Worm (Caenorhabditis elegans) whole organism, L3 larva: ENCODE results near the gene T04F8.8.
A peak's percentile ranks its signal among the peaks of the same experiment; 100 is the strongest.

Experiments
- R02D3.7 ChIP-seq: fragments of 150-350 bp; optimal IDR thresholded peaks from 2 replicates; lab custom pipeline; 2014; ENCODE audit warnings: missing biosample characterization, missing genetic modification characterization
- aly-2 ChIP-seq: fragments of 150-350 bp; optimal IDR thresholded peaks from 2 replicates; lab custom pipeline; 2014; ENCODE audit warnings: missing biosample characterization, missing genetic modification characterization
- ama-1 ChIP-seq: fragments of 150-350 bp; optimal IDR thresholded peaks from 2 replicates; lab custom pipeline; 2018
- ceh-16 ChIP-seq: sonication (generic microtip); optimal IDR thresholded peaks from 2 replicates; lab custom pipeline; 2017; ENCODE audit warnings: missing biosample characterization, missing genetic modification characterization
- ceh-28 ChIP-seq: fragments of 150-350 bp; optimal IDR thresholded peaks from 2 replicates; lab custom pipeline; 2014; ENCODE audit warnings: missing biosample characterization, missing genetic modification reagents, missing genetic modification characterization
- ceh-82 ChIP-seq: fragments of 150-350 bp; optimal IDR thresholded peaks from 2 replicates; lab custom pipeline; 2014; ENCODE audit warnings: missing biosample characterization, missing genetic modification characterization
- ceh-9 ChIP-seq: sonication (generic microtip); optimal IDR thresholded peaks from 2 replicates; lab custom pipeline; 2018; ENCODE audit warnings: missing biosample characterization, missing genetic modification characterization
- daf-12 ChIP-seq: fragments of 150-350 bp; optimal IDR thresholded peaks from 2 replicates; lab custom pipeline; 2014; ENCODE audit warnings: missing biosample characterization, missing genetic modification reagents, missing genetic modification characterization
- egl-27 ChIP-seq: sonication (generic microtip); optimal IDR thresholded peaks from 4 replicates; lab custom pipeline; 2017; ENCODE audit warnings: missing biosample characterization, missing genetic modification reagents, missing genetic modification characterization
- egl-5 ChIP-seq: fragments of 150-350 bp; optimal IDR thresholded peaks from 2 replicates; lab custom pipeline; 2017; ENCODE audit warnings: missing biosample characterization, missing genetic modification reagents, missing genetic modification characterization, inconsistent platforms
- elt-1 ChIP-seq: fragments of 150-350 bp; optimal IDR thresholded peaks from 2 replicates; lab custom pipeline; 2014; ENCODE audit warnings: missing biosample characterization, missing genetic modification characterization
- elt-2 ChIP-seq: sonication (generic microtip); optimal IDR thresholded peaks from 2 replicates; lab custom pipeline; 2016; ENCODE audit warnings: missing genetic modification reagents, mild to moderate bottlenecking, missing genetic modification characterization, missing compliant biosample characterization
- eor-1 ChIP-seq, 2 experiments: fragments of 150-350 bp; optimal IDR thresholded peaks; 2 replicates each; lab custom pipeline; 2014 to 2018; ENCODE audit warnings: missing biosample characterization in 2 of 2, missing genetic modification characterization in 2 of 2
- fkh-2 ChIP-seq: fragments of 150-350 bp; optimal IDR thresholded peaks from 2 replicates; lab custom pipeline; 2014; ENCODE audit warnings: missing biosample characterization, missing genetic modification reagents, missing genetic modification characterization
- fos-1 ChIP-seq: fragments of 150-350 bp; optimal IDR thresholded peaks from 2 replicates; lab custom pipeline; 2014; ENCODE audit warnings: missing biosample characterization, missing genetic modification characterization
- jun-1 ChIP-seq: fragments of 150-350 bp; optimal IDR thresholded peaks from 2 replicates; lab custom pipeline; 2014; ENCODE audit warnings: missing biosample characterization, missing genetic modification reagents, missing genetic modification characterization
- lin-15B ChIP-seq: fragments of 150-350 bp; optimal IDR thresholded peaks from 2 replicates; lab custom pipeline; 2014; ENCODE audit warnings: missing biosample characterization, missing genetic modification characterization
- lin-39 ChIP-seq: fragments of 150-350 bp; optimal IDR thresholded peaks from 2 replicates; lab custom pipeline; 2018; ENCODE audit warnings: missing biosample characterization, missing genetic modification reagents, missing genetic modification characterization
- lsy-12 ChIP-seq: sonication (generic microtip); optimal IDR thresholded peaks from 2 replicates; lab custom pipeline; 2016; ENCODE audit warnings: mild to moderate bottlenecking, missing genetic modification characterization, missing compliant biosample characterization
- mdl-1 ChIP-seq: fragments of 150-350 bp; optimal IDR thresholded peaks from 2 replicates; lab custom pipeline; 2014; ENCODE audit warnings: missing biosample characterization, missing genetic modification characterization
- nhr-11 ChIP-seq: fragments of 150-350 bp; optimal IDR thresholded peaks from 2 replicates; lab custom pipeline; 2014; ENCODE audit warnings: missing biosample characterization, missing genetic modification characterization
- nhr-23 ChIP-seq: fragments of 150-350 bp; optimal IDR thresholded peaks from 2 replicates; lab custom pipeline; 2014; ENCODE audit warnings: missing biosample characterization, missing genetic modification reagents, missing genetic modification characterization
- nhr-237 ChIP-seq: fragments of 150-350 bp; optimal IDR thresholded peaks from 2 replicates; lab custom pipeline; 2014; ENCODE audit warnings: missing biosample characterization, missing genetic modification characterization
- nhr-25 ChIP-seq: sonication (generic microtip); optimal IDR thresholded peaks from 2 replicates; lab custom pipeline; 2017; ENCODE audit warnings: missing biosample characterization, missing genetic modification characterization
- nhr-28 ChIP-seq: fragments of 150-350 bp; optimal IDR thresholded peaks from 2 replicates; lab custom pipeline; 2014; ENCODE audit warnings: missing biosample characterization, missing genetic modification characterization
- nhr-43 ChIP-seq: sonication (generic microtip); optimal IDR thresholded peaks from 2 replicates; lab custom pipeline; 2016; ENCODE audit warnings: mild to moderate bottlenecking, missing genetic modification characterization, missing compliant biosample characterization; ENCODE audit not compliant: poor library complexity, severe bottlenecking
- nhr-76 ChIP-seq: fragments of 150-350 bp; sonication (generic microtip); optimal IDR thresholded peaks from 5 replicates; lab custom pipeline; 2014; ENCODE audit warnings: missing biosample characterization, missing genetic modification characterization
- pha-4 ChIP-seq: fragments of 150-350 bp; optimal IDR thresholded peaks from 2 replicates; lab custom pipeline; 2014; ENCODE audit warnings: missing biosample characterization, missing genetic modification reagents, missing genetic modification characterization
- pqm-1 ChIP-seq: fragments of 150-350 bp; optimal IDR thresholded peaks from 2 replicates; lab custom pipeline; 2017; ENCODE audit warnings: missing biosample characterization, missing genetic modification characterization, inconsistent platforms
- skn-1 ChIP-seq: fragments of 150-350 bp; optimal IDR thresholded peaks from 2 replicates; lab custom pipeline; 2014; ENCODE audit warnings: missing biosample characterization, missing genetic modification characterization
- snpc-4 ChIP-seq: fragments of 150-350 bp; optimal IDR thresholded peaks from 2 replicates; lab custom pipeline; 2014; ENCODE audit warnings: missing biosample characterization, missing genetic modification characterization
- tbx-2 ChIP-seq: sonication (generic microtip); optimal IDR thresholded peaks from 2 replicates; lab custom pipeline; 2016; ENCODE audit warnings: mild to moderate bottlenecking, missing genetic modification characterization, missing compliant biosample characterization
- zag-1 ChIP-seq: fragments of 150-350 bp; optimal IDR thresholded peaks from 2 replicates; lab custom pipeline; 2014; ENCODE audit warnings: missing biosample characterization, missing genetic modification characterization
- ztf-11 ChIP-seq: fragments of 150-350 bp; optimal IDR thresholded peaks from 2 replicates; lab custom pipeline; 2014; ENCODE audit warnings: missing biosample characterization, missing genetic modification characterization

T04F8.8 gene

DNA sequence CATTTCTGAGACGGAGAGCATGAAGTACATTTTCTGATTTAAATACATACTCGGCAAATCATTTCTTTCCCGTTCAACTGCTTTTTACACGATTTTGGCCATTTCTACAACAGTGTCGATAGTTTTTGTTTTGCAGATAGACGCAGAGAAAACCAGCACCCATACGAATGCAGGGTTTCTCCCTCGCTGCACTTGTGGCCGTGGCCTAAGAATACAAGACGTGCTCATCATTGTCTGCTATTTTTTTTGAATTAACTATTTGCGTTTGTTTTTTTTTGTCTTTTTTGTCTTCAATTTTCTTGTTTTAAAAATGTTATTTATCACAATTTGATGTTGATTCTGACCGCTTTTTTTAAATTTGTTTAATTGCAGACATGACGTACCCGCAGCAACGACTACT is 45.8 kb downstream of the T04F8.8 start, which contains the start of gene smcl-1:
smcl-1 (plus strand) TSS at position 373 of the 400 bp plus-strand sequence.
- TF ChIP-seq nhr-237: no peak
- TF ChIP-seq lin-15B (tag; lab: Kevin White, UChicago): peak; percentile 41
- no peak for TF ChIP-seq nhr-28 (tag; lab: Kevin White, UChicago)
- TF ChIP-seq elt-2 (tag; lab: Kevin White, UChicago): peak; percentile 28
- peak; percentile 57 for TF ChIP-seq snpc-4 (tag; lab: Kevin White, UChicago)
- TF ChIP-seq jun-1 (tag; lab: Kevin White, UChicago): no peak
- no peak for TF ChIP-seq elt-1
- TF ChIP-seq tbx-2: no peak
- TF ChIP-seq ztf-11: no peak
- no peak for TF ChIP-seq pqm-1 (tag; lab: Kevin White, UChicago)
- no peak for TF ChIP-seq ceh-82 (tag; lab: Kevin White, UChicago)
- TF ChIP-seq lin-39 (tag; lab: Kevin White, UChicago): no peak
- TF ChIP-seq zag-1 (tag; lab: Kevin White, UChicago): no peak
- TF ChIP-seq fkh-2 (tag; lab: Kevin White, UChicago): no peak
- peak; percentile 31 for TF ChIP-seq nhr-25 (tag; lab: Kevin White, UChicago)
- TF ChIP-seq nhr-43 (tag; lab: Kevin White, UChicago): peak; percentile 8
- no peak for TF ChIP-seq skn-1 (tag; lab: Kevin White, UChicago)
- no peak for TF ChIP-seq nhr-23
- TF ChIP-seq egl-5 (tag; lab: Kevin White, UChicago): peak; percentile 54
- peak; percentile 78 for TF ChIP-seq pha-4 (tag; lab: Kevin White, UChicago)
- no peak for TF ChIP-seq egl-27 (tag; lab: Kevin White, UChicago)
- TF ChIP-seq ceh-16 (tag; lab: Kevin White, UChicago): no peak
- TF ChIP-seq daf-12: no peak
- no peak for TF ChIP-seq eor-1 (tag; optimal IDR thresholded peaks at IDR 0.05; lab: Kevin White, UChicago)

DNA sequence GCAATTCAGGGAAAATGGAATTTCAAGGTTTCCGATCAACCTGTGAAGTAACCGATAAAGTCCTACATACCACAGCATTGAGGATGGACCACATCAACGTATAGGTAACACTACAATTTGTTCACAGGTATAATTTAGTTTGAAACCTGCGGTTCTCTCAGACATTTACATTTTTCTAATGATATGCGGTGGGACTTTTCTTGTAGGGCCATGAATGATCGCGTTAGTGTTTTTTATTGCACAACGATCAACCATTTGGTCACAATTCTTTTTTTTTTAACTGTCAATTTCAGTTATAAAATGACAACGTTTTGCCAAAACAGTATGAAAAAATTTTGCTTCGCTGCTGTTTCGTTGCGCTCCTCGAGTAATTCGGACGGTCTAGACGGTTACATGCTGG is 49.4 kb downstream of the T04F8.8 start, which contains the start of gene C44C10.12:
C44C10.12 (plus strand) TSS at position 301 of the 400 bp plus-strand sequence.
- TF ChIP-seq lsy-12: no peak
- TF ChIP-seq egl-5 (tag; lab: Kevin White, UChicago): no peak
- TF ChIP-seq aly-2: no peak
- TF ChIP-seq ceh-82 (tag; lab: Kevin White, UChicago): no peak
- TF ChIP-seq pqm-1 (tag; lab: Kevin White, UChicago): no peak
- TF ChIP-seq fkh-2 (tag; lab: Kevin White, UChicago): no peak
- TF ChIP-seq skn-1 (tag; lab: Kevin White, UChicago): no peak
- TF ChIP-seq mdl-1 (tag; lab: Kevin White, UChicago): no peak
- TF ChIP-seq pha-4 (tag; lab: Kevin White, UChicago): no peak
- no peak for TF ChIP-seq ceh-28 (tag; lab: Kevin White, UChicago)
- no peak for TF ChIP-seq nhr-76
- TF ChIP-seq fos-1: no peak
- no peak for TF ChIP-seq nhr-11
- TF ChIP-seq ama-1 (lab: Kevin White, UChicago): no peak
- no peak for TF ChIP-seq ceh-9 (tag; lab: Kevin White, UChicago)
- no peak for TF ChIP-seq R02D3.7 (tag; lab: Kevin White, UChicago)
- TF ChIP-seq daf-12: no peak
- TF ChIP-seq tbx-2: no peak
- no peak for TF ChIP-seq lin-39 (tag; lab: Kevin White, UChicago)
- no peak for TF ChIP-seq nhr-237
